Worm (Caenorhabditis elegans): ENCODE measurements around the gene nhr-227.

- TF ChIP-seq lin-32 (GFP tag; optimal IDR thresholded peaks at IDR 0.05), result no peak
- no peak for TF ChIP-seq nhr-28 (tag; optimal IDR thresholded peaks at IDR 0.05)
- no peak for TF ChIP-seq bed-3 (GFP tag; optimal IDR thresholded peaks at IDR 0.05)
- no peak for TF ChIP-seq ztf-11 (tag; optimal IDR thresholded peaks at IDR 0.05)
- TF ChIP-seq nhr-76 (tag; optimal IDR thresholded peaks at IDR 0.05), result no peak
- TF ChIP-seq snpc-4 (tag; optimal IDR thresholded peaks at IDR 0.05), result no peak
- TF ChIP-seq mab-5 (tag; optimal IDR thresholded peaks at IDR 0.05), result no peak
- no peak for TF ChIP-seq ceh-43 (GFP tag; optimal IDR thresholded peaks at IDR 0.05)
- TF ChIP-seq ceh-83 (GFP tag; optimal IDR thresholded peaks at IDR 0.05), result no peak
- TF ChIP-seq mep-1 (tag; optimal IDR thresholded peaks at IDR 0.05), result no peak
Observed at ce11 chrV:2264455-2264854, 20.8 kb upstream of the nhr-227 start, which contains the start of gene nhr-183.
